Worm (Caenorhabditis elegans) whole organism, L4/young adult: ENCODE results near the gene cnc-10.

Experiments
- W03F9.2 ChIP-seq: fragments of 150-350 bp; optimal IDR thresholded peaks from 2 replicates; lab custom pipeline; 2014; ENCODE audit warnings: missing biosample characterization, missing genetic modification characterization
- dao-5 ChIP-seq: sonication (generic microtip); optimal IDR thresholded peaks from 2 replicates; lab custom pipeline; 2016; ENCODE audit warnings: missing genotype, missing genetic modification characterization, moderate library complexity, missing compliant biosample characterization
- him-1 ChIP-seq: sonication (generic microtip); optimal IDR thresholded peaks from 2 replicates; lab custom pipeline; 2016; ENCODE audit warnings: missing genotype, missing genetic modification reagents, missing genetic modification characterization, missing compliant biosample characterization

The cnc-10 gene

DNA sequence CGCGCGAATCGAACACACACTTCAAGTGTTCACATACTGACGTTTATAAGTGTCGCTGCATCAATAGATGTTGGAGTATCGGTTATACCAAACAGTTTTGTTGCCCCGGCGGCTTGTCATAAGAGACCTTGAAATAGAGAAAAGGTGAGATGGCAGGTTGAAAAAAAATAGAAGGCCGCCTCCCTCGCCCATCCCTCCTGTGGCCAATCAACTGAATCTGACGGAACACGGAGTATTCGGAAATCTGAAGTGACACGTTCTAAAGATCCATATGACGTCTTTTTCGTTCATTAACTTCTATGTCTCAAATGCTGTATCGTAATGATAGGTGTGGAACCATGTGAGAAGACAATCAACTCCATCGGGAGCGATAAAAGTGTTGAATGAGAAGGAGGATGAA, 16.5 kb downstream of the cnc-10 start:
- no peak for TF ChIP-seq dao-5 (tag; lab: Kevin White, UChicago)
- no peak for TF ChIP-seq W03F9.2 (tag; lab: Kevin White, UChicago)
- TF ChIP-seq him-1 (tag; lab: Kevin White, UChicago), result no peak

DNA sequence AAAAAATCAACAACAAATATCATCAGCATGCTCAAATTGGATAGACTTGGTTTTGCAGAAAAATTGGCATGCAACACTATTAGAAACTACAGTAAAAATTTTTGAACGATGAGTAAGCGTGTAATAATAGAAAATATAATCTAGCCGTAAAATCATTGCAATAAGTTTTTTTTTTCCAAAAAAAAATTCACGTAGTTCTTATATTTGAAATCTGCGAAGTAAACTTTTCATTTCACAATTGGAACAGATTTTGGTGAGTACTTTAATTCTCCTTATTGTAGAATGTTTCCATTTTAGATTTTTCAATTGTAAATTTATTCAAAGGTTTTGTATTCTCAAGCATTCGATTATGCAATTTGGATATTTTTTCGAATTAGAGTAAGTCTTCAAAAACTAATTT, 17.3 kb downstream of the cnc-10 start, which contains the start of gene K10D6.3:
K10D6.3 (plus strand) TSS at position 301 of the 400 bp plus-strand sequence.
- no peak for TF ChIP-seq W03F9.2 (tag; lab: Kevin White, UChicago)
- TF ChIP-seq him-1 (tag; lab: Kevin White, UChicago), result no peak
- no peak for TF ChIP-seq dao-5 (tag; lab: Kevin White, UChicago)

DNA sequence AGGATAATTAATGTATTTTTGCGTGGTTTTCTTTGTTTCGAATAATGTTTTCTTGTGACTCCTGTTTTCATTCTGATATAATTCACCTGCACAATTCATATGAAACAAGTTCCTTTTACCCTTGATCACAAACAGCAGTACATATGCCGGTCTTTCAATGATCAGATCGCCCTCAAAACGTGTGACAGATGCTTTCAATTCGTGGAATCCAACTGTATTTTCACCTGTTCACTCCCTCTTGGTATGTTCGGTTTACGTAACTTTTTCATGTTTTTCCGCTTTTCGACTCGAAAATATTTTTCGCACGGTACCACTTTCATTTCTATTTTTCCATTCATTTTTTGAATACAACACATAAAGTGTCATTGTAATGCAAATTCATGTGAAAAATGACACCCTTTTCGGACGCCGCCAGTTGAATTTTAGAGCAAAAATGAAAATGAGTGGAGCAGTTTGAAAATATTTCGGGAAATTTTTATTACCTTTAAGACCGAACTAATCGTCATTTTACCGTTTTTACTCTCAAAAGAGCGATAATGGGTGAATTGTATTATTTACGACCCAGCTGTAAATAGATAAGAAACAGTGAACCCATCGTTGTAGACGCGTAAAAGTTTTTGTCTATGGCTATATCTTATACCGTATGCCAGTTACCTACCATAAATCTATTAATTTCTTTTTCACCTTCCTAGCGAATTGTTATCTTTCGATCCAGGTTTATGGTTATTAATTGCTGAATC, 19.0 kb downstream of the cnc-10 start, which contains the start of gene K10D6.4:
K10D6.4 (plus strand) TSS at position 100 of the 740 bp plus-strand sequence.
- TF ChIP-seq W03F9.2 (tag; lab: Kevin White, UChicago) (no peak), him-1 (tag; lab: Kevin White, UChicago) (no peak), dao-5 (tag; lab: Kevin White, UChicago) (no peak)

DNA sequence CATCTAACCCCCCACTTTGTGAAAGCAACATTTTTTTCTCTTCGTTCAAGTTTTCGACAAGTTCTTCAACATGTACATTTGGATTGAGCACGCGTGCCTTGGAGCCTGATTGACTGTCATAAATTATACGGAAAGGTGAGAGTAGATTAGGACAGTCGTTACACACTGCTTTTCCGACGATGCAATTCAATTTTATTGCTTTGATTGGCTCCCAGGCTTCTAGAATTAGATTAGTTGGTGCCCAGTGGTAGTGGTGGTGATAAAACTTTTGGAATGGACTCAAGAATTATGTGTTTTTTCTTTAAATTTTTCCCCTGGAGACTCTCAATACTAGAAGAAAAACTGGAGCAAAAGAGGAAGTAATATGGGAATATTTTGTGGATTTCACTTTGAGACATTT, 21.4 kb downstream of the cnc-10 start:
- TF ChIP-seq him-1 (tag; lab: Kevin White, UChicago) (no peak), W03F9.2 (tag; lab: Kevin White, UChicago) (no peak), dao-5 (tag; lab: Kevin White, UChicago) (no peak)

DNA sequence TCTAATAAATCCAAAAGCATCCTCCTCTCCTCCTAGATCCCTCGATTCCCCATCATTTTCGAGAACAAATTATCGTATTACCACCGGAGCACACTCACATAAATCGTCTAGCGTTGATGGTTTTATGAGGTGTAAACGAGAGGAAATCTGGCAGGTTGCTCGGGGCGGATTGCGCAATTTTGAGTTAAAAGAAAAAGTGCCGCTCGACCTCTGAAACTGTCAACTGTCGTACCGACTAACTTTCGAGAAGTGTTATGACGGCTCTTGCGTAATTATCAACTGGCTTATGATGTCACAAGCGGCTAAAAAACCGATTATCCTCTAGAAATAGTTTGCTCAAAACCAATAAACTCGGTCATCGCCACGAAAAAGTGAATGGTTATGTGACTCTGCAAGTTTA, 23.4 kb downstream of the cnc-10 start:
- TF ChIP-seq him-1 (tag; lab: Kevin White, UChicago), result no peak
- no peak for TF ChIP-seq W03F9.2 (tag; lab: Kevin White, UChicago)
- TF ChIP-seq dao-5 (tag; lab: Kevin White, UChicago), result no peak

DNA sequence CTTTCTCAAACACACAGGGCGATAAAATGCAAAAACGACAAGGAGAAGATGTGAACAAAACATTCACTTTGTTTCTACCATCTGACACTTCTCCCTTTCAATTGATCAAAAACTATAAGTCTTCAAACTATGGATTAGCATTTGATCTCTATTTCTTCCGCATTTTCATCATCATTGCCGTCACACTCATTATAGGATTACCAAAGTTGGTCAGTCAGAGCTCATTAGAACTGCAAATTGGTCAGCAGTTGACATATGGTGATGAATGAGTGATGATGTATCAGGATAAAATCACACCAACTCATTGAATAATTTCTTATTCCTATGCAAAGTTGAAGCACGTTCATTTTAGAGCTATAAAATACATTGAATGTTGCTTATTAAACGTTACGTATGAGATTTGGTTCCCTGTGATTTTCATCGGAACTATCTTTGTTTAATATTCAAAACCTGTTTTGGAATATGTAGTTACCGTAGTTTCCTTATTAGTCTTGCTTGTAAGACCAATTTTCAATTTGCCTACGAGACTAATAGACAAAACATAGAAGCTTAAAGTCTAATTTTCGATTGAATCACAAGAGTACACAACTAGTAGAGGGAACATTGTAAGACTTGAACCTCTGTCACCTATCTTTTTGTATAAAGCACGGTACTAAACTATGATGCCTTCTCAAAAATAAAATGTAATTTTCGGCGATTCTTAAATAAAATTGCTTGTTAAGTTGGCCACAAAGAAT, 26.6 kb downstream of the cnc-10 start:
- TF ChIP-seq him-1 (tag; lab: Kevin White, UChicago) (no peak), dao-5 (tag; lab: Kevin White, UChicago) (no peak), W03F9.2 (tag; lab: Kevin White, UChicago) (no peak)

DNA sequence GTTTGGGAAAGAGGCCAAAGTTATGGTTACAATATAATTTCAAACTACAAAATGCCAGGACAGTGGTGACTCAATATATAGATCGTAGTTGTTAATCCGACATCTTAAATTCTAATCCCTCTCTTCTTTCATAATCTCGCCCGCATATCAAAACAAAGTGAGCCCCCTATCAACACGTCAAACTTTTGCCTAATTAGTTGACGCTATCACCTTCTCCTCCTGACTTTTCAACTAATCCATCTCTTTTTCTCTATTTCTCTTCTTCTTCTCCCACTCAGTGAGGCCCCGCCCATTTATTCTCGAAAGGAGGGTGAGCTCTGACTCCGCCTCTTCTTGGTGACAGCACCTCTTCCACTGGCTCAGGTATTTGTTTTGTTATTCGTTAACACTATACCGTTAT, 28.3 kb downstream of the cnc-10 start:
- TF ChIP-seq W03F9.2 (tag; lab: Kevin White, UChicago), result no peak
- TF ChIP-seq dao-5 (tag; lab: Kevin White, UChicago), result no peak
- TF ChIP-seq him-1 (tag; lab: Kevin White, UChicago), result no peak

DNA sequence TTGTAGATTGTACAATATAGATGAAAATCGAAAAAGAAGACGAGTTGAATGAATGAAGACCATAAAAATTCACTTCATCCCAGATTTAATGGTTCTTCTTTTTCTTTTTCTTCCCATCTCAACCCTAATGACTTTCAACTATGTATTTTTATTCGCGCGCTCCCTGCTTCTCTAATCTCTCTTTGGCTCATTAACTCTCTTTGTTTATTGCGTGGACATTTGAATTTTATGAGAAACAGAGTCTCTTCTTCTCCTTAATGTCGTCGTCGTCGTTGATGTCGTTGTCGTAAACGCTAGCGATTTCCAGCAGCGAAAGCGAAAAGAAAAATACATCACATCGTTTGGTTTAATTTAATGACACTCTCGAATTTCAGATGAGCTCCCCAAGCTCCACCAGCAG, 31.5 kb downstream of the cnc-10 start:
- TF ChIP-seq W03F9.2 (tag; lab: Kevin White, UChicago) (no peak), him-1 (tag; lab: Kevin White, UChicago) (no peak), dao-5 (tag; lab: Kevin White, UChicago) (no peak)

DNA sequence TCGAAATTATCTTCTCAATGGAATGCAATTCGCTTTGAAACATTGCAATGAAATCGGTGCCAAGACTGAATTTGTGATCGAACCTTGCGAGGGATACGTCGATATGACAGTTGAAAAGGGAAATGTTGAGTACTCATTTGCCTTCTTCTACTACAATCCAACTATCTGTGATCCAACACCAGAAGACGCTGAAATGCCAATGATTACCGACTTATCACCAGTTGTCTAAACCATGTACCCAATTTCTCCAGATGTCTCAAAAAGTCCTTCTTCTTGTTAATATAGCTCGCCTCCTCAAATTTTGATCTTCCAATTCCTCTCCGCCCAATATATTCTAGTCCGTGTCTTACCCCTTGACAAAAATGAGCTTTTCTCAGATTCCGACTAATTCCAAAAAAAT, 33.1 kb downstream of the cnc-10 start:
- TF ChIP-seq dao-5 (tag; lab: Kevin White, UChicago) (no peak), W03F9.2 (tag; lab: Kevin White, UChicago) (no peak), him-1 (tag; lab: Kevin White, UChicago) (no peak)

DNA sequence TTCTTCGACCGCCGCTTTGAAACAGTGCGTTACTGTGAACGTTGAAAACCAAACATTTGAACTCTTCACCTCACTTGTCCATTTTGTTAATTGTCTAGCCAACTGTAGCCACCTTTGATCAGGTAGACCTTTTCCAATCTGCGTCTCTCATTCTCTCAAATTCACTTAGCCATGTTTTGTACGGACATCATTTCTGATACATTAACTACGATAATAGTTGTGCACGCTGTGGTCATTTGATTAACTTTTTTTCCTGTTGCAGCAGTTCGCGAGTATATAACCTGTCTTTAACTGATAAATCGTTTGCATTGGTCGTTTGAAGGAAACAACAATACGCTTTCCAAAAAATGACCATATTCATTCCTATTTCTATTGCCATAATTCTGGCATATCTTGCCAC, 34.4 kb downstream of the cnc-10 start, which contains the start of gene cyp-29A2:
cyp-29A2 (plus strand) TSS at position 190 of the 400 bp plus-strand sequence.
- TF ChIP-seq him-1 (tag; lab: Kevin White, UChicago), result no peak
- TF ChIP-seq W03F9.2 (tag; lab: Kevin White, UChicago), result no peak
- TF ChIP-seq dao-5 (tag; lab: Kevin White, UChicago), result no peak

DNA sequence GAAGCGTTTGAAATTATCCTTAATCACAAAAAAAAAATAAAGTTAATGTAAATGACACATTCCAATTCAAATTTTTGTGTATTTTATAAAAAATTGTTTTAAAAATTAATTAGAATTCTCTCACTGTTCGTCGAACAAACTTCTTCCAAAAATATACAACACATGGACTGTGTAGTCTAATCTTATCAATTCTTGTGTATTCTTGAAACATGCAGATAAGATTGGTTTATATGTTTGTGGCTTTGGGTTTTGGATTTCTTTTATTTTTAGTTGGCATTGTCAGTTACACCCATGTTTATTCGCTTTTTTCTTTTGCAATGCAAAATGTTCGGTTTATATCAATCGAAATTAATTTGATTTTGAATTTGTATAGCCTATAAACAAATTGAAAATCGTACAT, 37.4 kb downstream of the cnc-10 start:
- no peak for TF ChIP-seq dao-5 (tag; lab: Kevin White, UChicago)
- no peak for TF ChIP-seq him-1 (tag; lab: Kevin White, UChicago)
- TF ChIP-seq W03F9.2 (tag; lab: Kevin White, UChicago), result no peak

DNA sequence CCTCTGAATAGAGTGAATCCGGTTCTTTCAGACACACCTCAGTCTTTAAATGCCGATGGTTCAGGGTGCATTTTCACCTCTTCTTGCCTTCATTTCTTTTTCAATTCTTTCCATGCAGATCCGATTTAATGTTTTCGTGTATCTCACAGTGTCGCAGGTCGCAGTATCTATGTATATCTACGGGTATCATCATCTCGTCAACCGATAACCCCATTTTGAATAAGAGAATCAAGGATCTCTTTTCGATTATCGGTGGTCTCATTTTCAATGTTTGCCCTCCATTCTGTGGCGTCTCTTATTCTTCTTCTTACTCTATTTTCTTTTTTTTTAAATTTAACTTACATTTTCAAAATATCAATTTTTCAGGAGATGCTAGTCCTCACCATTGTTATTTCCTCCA, 37.9 kb downstream of the cnc-10 start, which contains the start of gene T19B10.2:
T19B10.2 (plus strand) TSS at position 367 of the 400 bp plus-strand sequence.
- no peak for TF ChIP-seq him-1 (tag; lab: Kevin White, UChicago)
- no peak for TF ChIP-seq dao-5 (tag; lab: Kevin White, UChicago)
- no peak for TF ChIP-seq W03F9.2 (tag; lab: Kevin White, UChicago)

DNA sequence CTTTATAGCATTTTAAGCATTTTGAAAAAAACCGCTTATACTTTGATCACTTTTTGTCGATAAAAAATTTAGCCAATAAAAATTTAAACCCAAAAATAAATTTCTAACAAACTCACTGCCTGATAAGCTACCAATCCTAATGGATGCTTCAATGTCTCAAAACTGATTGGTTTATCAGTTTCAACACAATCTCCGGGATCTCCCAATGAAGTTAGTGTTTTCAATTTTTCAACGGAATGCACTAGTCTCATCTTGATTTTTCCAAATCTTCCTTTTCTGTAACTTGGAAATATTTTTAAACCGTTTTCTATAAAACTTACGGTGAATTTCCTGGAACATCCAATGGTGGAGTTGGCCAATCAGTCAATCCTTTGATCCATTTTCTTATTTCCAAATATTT, 40.7 kb downstream of the cnc-10 start:
- TF ChIP-seq dao-5 (tag; lab: Kevin White, UChicago), result no peak
- TF ChIP-seq W03F9.2 (tag; lab: Kevin White, UChicago), result no peak
- TF ChIP-seq him-1 (tag; lab: Kevin White, UChicago), result no peak
